Worm (Caenorhabditis elegans): ENCODE data around the gene srbc-13.

ce11 chrV:817182-817581 lies 30.4 kb upstream of the srbc-13 start, which contains the start of gene R13D11.1:
- TF ChIP-seq nhr-77 (tag; optimal IDR thresholded peaks at IDR 0.05) (no peak), zag-1 (tag; optimal IDR thresholded peaks at IDR 0.05) (no peak), nhr-237 (tag; optimal IDR thresholded peaks at IDR 0.05) (no peak), ceh-28 (tag; optimal IDR thresholded peaks at IDR 0.05) (no peak), aly-2 (tag; optimal IDR thresholded peaks at IDR 0.05) (no peak), unc-39 (tag; optimal IDR thresholded peaks at IDR 0.05) (no peak), ceh-82 (tag; optimal IDR thresholded peaks at IDR 0.05) (no peak), T26A8.4 (GFP tag; IDR thresholded peaks at IDR 0.05) (no peak), Y105C5A.15 (GFP tag; IDR thresholded peaks at IDR 0.05) (no peak), snpc-4 (tag; optimal IDR thresholded peaks at IDR 0.05) (no peak), dmd-9 (GFP tag; IDR thresholded peaks at IDR 0.05) (no peak)
